Fruit fly (Drosophila melanogaster) whole organism, embryonic: ENCODE data around the gene syd.

Experiments
- ATbp ChIP-seq: fragments of 200-800 bp; sonication (Bioruptor generic); optimal IDR thresholded peaks from 2 replicates; lab custom pipeline; 2017; ENCODE audit warnings: missing biosample characterization, mild to moderate bottlenecking, missing genetic modification characterization, missing genetic modification reagents
- Ada2b ChIP-seq: fragments of 200-800 bp; sonication (Bioruptor generic); IDR thresholded peaks from 2 replicates; pipeline ENCODE4 v1.3.6; 2022; ENCODE audit warnings: missing biosample characterization, missing genetic modification characterization
- Awh ChIP-seq: fragments of 200-800 bp; sonication (Bioruptor generic); IDR thresholded peaks from 2 replicates; pipeline ENCODE4, ENCODE4 v1.3.6; 2022; ENCODE audit warnings: missing biosample characterization, missing genetic modification characterization
- Blimp-1 ChIP-seq: fragments of 200-800 bp; sonication (Bioruptor generic); optimal IDR thresholded peaks from 3 replicates; lab custom pipeline; 2018; ENCODE audit warnings: missing biosample characterization, missing genetic modification characterization, mild to moderate bottlenecking, moderate library complexity, missing genetic modification reagents
- CG1024 ChIP-seq: fragments of 200-800 bp; sonication (Bioruptor generic); IDR thresholded peaks from 2 replicates; pipeline ENCODE4 v1.3.6; 2022; ENCODE audit warnings: missing biosample characterization, missing genetic modification characterization
- CG10274 ChIP-seq: fragments of 200-800 bp; sonication (Bioruptor generic); optimal IDR thresholded peaks from 3 replicates; lab custom pipeline; 2017; ENCODE audit warnings: missing biosample characterization, mild to moderate bottlenecking, missing genetic modification characterization
- CG10565 ChIP-seq: fragments of 200-800 bp; sonication (Bioruptor generic); optimal IDR thresholded peaks from 3 replicates; lab custom pipeline; 2016; ENCODE audit warnings: missing biosample characterization, mild to moderate bottlenecking, missing genetic modification characterization
- CG12299 ChIP-seq: fragments of 200-800 bp; sonication (Bioruptor generic); optimal IDR thresholded peaks from 2 replicates; lab custom pipeline; 2018; ENCODE audit warnings: missing biosample characterization, mild to moderate bottlenecking, missing genetic modification characterization
- CG1233 ChIP-seq: fragments of 200-800 bp; sonication (Bioruptor generic); optimal IDR thresholded peaks from 4 replicates; lab custom pipeline; 2018; ENCODE audit warnings: missing biosample characterization, mild to moderate bottlenecking, missing genetic modification characterization
- CG15479 ChIP-seq: fragments of 200-800 bp; sonication (Bioruptor generic); optimal IDR thresholded peaks from 3 replicates; lab custom pipeline; 2019; ENCODE audit warnings: missing biosample characterization, mild to moderate bottlenecking, missing genetic modification characterization, moderate library complexity
- CG16779 ChIP-seq: fragments of 200-800 bp; sonication (Bioruptor generic); IDR thresholded peaks from 2 replicates; pipeline ENCODE4 v1.3.6; 2022; ENCODE audit warnings: missing biosample characterization, missing genetic modification characterization
- CG17829 ChIP-seq: fragments of 200-800 bp; optimal IDR thresholded peaks from 2 replicates; lab custom pipeline; 2019; ENCODE audit warnings: missing biosample characterization, mild to moderate bottlenecking, missing genetic modification characterization, moderate library complexity
- CG18262 ChIP-seq: fragments of 200-800 bp; optimal IDR thresholded peaks from 3 replicates; lab custom pipeline; 2019; ENCODE audit warnings: missing biosample characterization, mild to moderate bottlenecking, missing genetic modification characterization, moderate library complexity
- CG2129 ChIP-seq: fragments of 200-800 bp; sonication (Bioruptor generic); IDR thresholded peaks from 2 replicates; pipeline ENCODE4 v1.3.6; 2022; ENCODE audit warnings: missing biosample characterization, missing genetic modification characterization; ENCODE audit not compliant: partially characterized antibody
- CG2199 ChIP-seq: fragments of 200-800 bp; sonication (Bioruptor generic); IDR thresholded peaks from 3 replicates; pipeline ENCODE4 v1.3.6; 2022; ENCODE audit warnings: missing biosample characterization, missing genetic modification characterization
- CG2889 ChIP-seq: fragments of 200-800 bp; sonication (Bioruptor generic); IDR thresholded peaks from 3 replicates; pipeline ENCODE4 v1.3.6; 2022; ENCODE audit warnings: missing biosample characterization, missing genetic modification characterization
- CG3726 ChIP-seq: fragments of 200-800 bp; sonication (Bioruptor generic); IDR thresholded peaks from 3 replicates; pipeline ENCODE4, ENCODE4 v1.3.6; 2022; ENCODE audit warnings: missing biosample characterization, missing genetic modification characterization
- CG3838 ChIP-seq: fragments of 200-800 bp; sonication (Bioruptor generic); optimal IDR thresholded peaks from 3 replicates; lab custom pipeline; 2016; ENCODE audit warnings: missing biosample characterization, missing genetic modification characterization
- CG4282 ChIP-seq: fragments of 200-800 bp; sonication (Bioruptor generic); optimal IDR thresholded peaks from 2 replicates; lab custom pipeline; 2016; ENCODE audit warnings: missing biosample characterization, missing genetic modification characterization
- CG4854 ChIP-seq: fragments of 200-800 bp; sonication (Bioruptor generic); optimal IDR thresholded peaks from 2 replicates; lab custom pipeline; 2016; ENCODE audit warnings: missing biosample characterization, missing genetic modification characterization, inconsistent platforms
- CG6175 ChIP-seq: fragments of 200-800 bp; sonication (Bioruptor generic); IDR thresholded peaks from 3 replicates; pipeline ENCODE4 v1.3.6; 2022; ENCODE audit warnings: missing biosample characterization, missing genetic modification characterization
- Dbx ChIP-seq: fragments of 200-800 bp; sonication (Bioruptor generic); IDR thresholded peaks from 3 replicates; pipeline ENCODE4 v1.3.6; 2022; ENCODE audit warnings: missing biosample characterization, missing genetic modification characterization
- Dip2 ChIP-seq: fragments of 200-800 bp; sonication (Bioruptor generic); IDR thresholded peaks from 2 replicates; pipeline ENCODE4 v1.3.6; 2022; ENCODE audit warnings: missing biosample characterization, missing genetic modification characterization
- Fer1 ChIP-seq: fragments of 200-800 bp; sonication (Bioruptor generic); optimal IDR thresholded peaks from 2 replicates; lab custom pipeline; 2017; ENCODE audit warnings: missing biosample characterization, mild to moderate bottlenecking, missing genetic modification characterization
- HLH3B ChIP-seq: fragments of 200-800 bp; sonication (Bioruptor generic); IDR thresholded peaks from 2 replicates; pipeline ENCODE4 v1.3.6; 2022; ENCODE audit warnings: missing biosample characterization, missing genetic modification characterization
- Hr51 ChIP-seq, 2 experiments: fragments of 200-800 bp; sonication (Bioruptor generic); optimal IDR thresholded peaks; 2 replicates in 1 of 2; 3 replicates in 1 of 2; lab custom pipeline; 2016 to 2018; ENCODE audit warnings: missing biosample characterization in 2 of 2, missing genetic modification characterization in 2 of 2, mild to moderate bottlenecking in 1 of 2, moderate library complexity in 1 of 2
- MESR4 ChIP-seq: fragments of 200-800 bp; sonication (Bioruptor generic); optimal IDR thresholded peaks from 2 replicates; lab custom pipeline; 2018; ENCODE audit warnings: missing biosample characterization, mild to moderate bottlenecking, missing genetic modification characterization, moderate library complexity
- Med ChIP-seq: fragments of 200-800 bp; sonication (Bioruptor generic); peaks from one replicate; lab custom pipeline; 2016; ENCODE audit warnings: missing biosample characterization, missing genetic modification characterization, mild to moderate bottlenecking, inconsistent platforms, moderate library complexity
- Nf-YC ChIP-seq: fragments of 200-800 bp; optimal IDR thresholded peaks from 3 replicates; lab custom pipeline; 2019; ENCODE audit warnings: missing biosample characterization, mild to moderate bottlenecking, missing genetic modification characterization, moderate library complexity
- PHDP ChIP-seq: fragments of 200-800 bp; sonication (Bioruptor generic); optimal IDR thresholded peaks from 3 replicates; lab custom pipeline; 2018; ENCODE audit warnings: missing biosample characterization, mild to moderate bottlenecking, missing genetic modification characterization, moderate library complexity
- Sin3A ChIP-seq: fragments of >200 bp; optimal IDR thresholded peaks from 2 replicates; lab custom pipeline; 2018
- Tbp ChIP-seq: fragments of >200 bp; optimal IDR thresholded peaks from 2 replicates; lab custom pipeline; 2018; ENCODE audit warnings: missing biosample characterization, missing genetic modification characterization
- ara ChIP-seq: fragments of 200-800 bp; sonication (Bioruptor generic); IDR thresholded peaks from 2 replicates; pipeline ENCODE4 v1.3.6; 2022; ENCODE audit warnings: missing biosample characterization, missing genetic modification characterization
- br ChIP-seq: fragments of >200 bp; optimal IDR thresholded peaks from 2 replicates; lab custom pipeline; 2017
- da ChIP-seq: fragments of 200-800 bp; sonication (Bioruptor generic); optimal IDR thresholded peaks from 2 replicates; lab custom pipeline; 2016; ENCODE audit warnings: missing biosample characterization, missing genetic modification characterization
- dm ChIP-seq: fragments of 200-800 bp; sonication (Bioruptor generic); optimal IDR thresholded peaks from 3 replicates; lab custom pipeline; 2016; ENCODE audit warnings: missing biosample characterization, missing genetic modification characterization
- emc ChIP-seq: fragments of 200-800 bp; sonication (Bioruptor generic); optimal IDR thresholded peaks from 2 replicates; lab custom pipeline; 2016; ENCODE audit warnings: missing biosample characterization, missing genetic modification characterization
- fu2 ChIP-seq: fragments of 200-800 bp; sonication (Bioruptor generic); optimal IDR thresholded peaks from 2 replicates; lab custom pipeline; 2016; ENCODE audit warnings: missing biosample characterization, missing genetic modification characterization
- hb ChIP-seq: fragments of 200-800 bp; sonication (Bioruptor generic); IDR thresholded peaks from 3 replicates; pipeline ENCODE4 v1.3.6; 2022; ENCODE audit warnings: missing biosample characterization, missing genetic modification characterization; ENCODE audit not compliant: partially characterized antibody
- inv ChIP-seq: fragments of 200-800 bp; sonication (Bioruptor generic); IDR thresholded peaks from 2 replicates; pipeline ENCODE4 v1.3.6; 2022; ENCODE audit warnings: missing biosample characterization, missing genetic modification characterization; ENCODE audit not compliant: partially characterized antibody
- lola ChIP-seq, 3 experiments: fragments of >200 bp in 2 of 3; fragments of 200-800 bp in 1 of 3; sonication (Bioruptor generic) in 1 of 3; optimal IDR thresholded peaks; 2 replicates each; lab custom pipeline; 2017 to 2019; ENCODE audit warnings: missing biosample characterization in 3 of 3, missing genetic modification characterization in 3 of 3, mild to moderate bottlenecking in 1 of 3, moderate library complexity in 1 of 3
- mld ChIP-seq: fragments of 200-800 bp; sonication (Bioruptor generic); IDR thresholded peaks from 3 replicates; pipeline ENCODE4 v1.3.6; 2022; ENCODE audit warnings: missing biosample characterization, missing genetic modification characterization; ENCODE audit not compliant: partially characterized antibody
- odd ChIP-seq: fragments of 200-800 bp; sonication (Bioruptor generic); optimal IDR thresholded peaks from 2 replicates; lab custom pipeline; 2017; ENCODE audit warnings: missing biosample characterization, mild to moderate bottlenecking, missing genetic modification characterization
- onecut ChIP-seq: fragments of 200-800 bp; sonication (Bioruptor generic); IDR thresholded peaks from 2 replicates; pipeline ENCODE4 v1.3.6; 2022; ENCODE audit warnings: missing biosample characterization, missing genetic modification characterization
- pb ChIP-seq: fragments of 200-800 bp; sonication (Bioruptor generic); optimal IDR thresholded peaks from 3 replicates; lab custom pipeline; 2016; ENCODE audit warnings: missing biosample characterization, missing genetic modification characterization
- pho ChIP-seq: fragments of 200-800 bp; sonication (Bioruptor generic); optimal IDR thresholded peaks from 2 replicates; lab custom pipeline; 2016; ENCODE audit warnings: missing biosample characterization, missing genetic modification characterization
- rib ChIP-seq: fragments of 200-800 bp; sonication (Bioruptor generic); IDR thresholded peaks from 2 replicates; pipeline ENCODE4 v1.3.6; 2022; ENCODE audit warnings: missing biosample characterization, missing genetic modification characterization
- run ChIP-seq: fragments of 200-800 bp; sonication (Bioruptor generic); optimal IDR thresholded peaks from 3 replicates; lab custom pipeline; 2018; ENCODE audit warnings: missing biosample characterization, mild to moderate bottlenecking, missing genetic modification characterization
- sima ChIP-seq: fragments of 200-800 bp; sonication (Bioruptor generic); optimal IDR thresholded peaks from 2 replicates; lab custom pipeline; 2016; ENCODE audit warnings: missing biosample characterization, missing genetic modification characterization
- sr ChIP-seq: fragments of 200-800 bp; sonication (Bioruptor generic); IDR thresholded peaks from 3 replicates; pipeline ENCODE4 v1.3.6; 2022; ENCODE audit warnings: missing biosample characterization, missing genetic modification characterization
- ssp ChIP-seq: fragments of 200-800 bp; sonication (Bioruptor generic); IDR thresholded peaks from 2 replicates; pipeline ENCODE4 v1.3.6; 2022; ENCODE audit warnings: missing biosample characterization, missing genetic modification characterization
- trh ChIP-seq: fragments of 200-800 bp; sonication (Bioruptor generic); optimal IDR thresholded peaks from 2 replicates; lab custom pipeline; 2016; ENCODE audit warnings: missing biosample characterization, missing genetic modification characterization

The syd gene

DNA sequence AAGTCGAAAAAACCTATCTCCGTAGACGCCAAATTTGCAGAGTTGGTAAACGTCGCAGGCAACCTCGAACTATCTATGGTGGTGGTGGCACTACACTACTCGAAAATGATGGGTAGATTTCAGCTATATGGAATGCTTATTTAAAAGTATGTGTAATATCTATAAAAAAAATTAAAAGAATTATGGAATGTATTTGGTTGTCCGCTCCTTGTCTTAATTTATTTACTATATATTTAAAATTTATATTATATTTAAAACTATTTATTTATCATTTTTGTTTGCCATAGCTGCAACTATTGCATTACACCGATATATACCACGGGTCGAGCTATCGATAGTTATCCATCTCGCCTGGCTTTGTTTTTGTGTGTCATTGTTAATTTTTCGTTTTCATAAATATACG, 40.2 kb upstream of the syd start, which contains the start of the genes HP4 and CG8209 (continued):
- TF ChIP-seq ssp (GFP tag; lab: Robert Waterston, UW) = peak; percentile 78
- TF ChIP-seq Hr51 (GFP tag; optimal IDR thresholded peaks at IDR 0.05; lab: Kevin White, UChicago) = peak in 1 of 2 experiments; percentile 84
- peak; percentile 90 for TF ChIP-seq CG17829 (tag; lab: Kevin White, UChicago)
- peak; percentile 86 for TF ChIP-seq inv (GFP tag; lab: Robert Waterston, UW)
- TF ChIP-seq CG12299 (tag; lab: Kevin White, UChicago) = peak; percentile 63
- peak; percentile 83; the same call in 2 of the 3 replicates for TF ChIP-seq mld (GFP tag; lab: Robert Waterston, UW)
- peak; percentile 62; the same call in 1 of the 2 replicates for TF ChIP-seq CG1024 (GFP tag; lab: Robert Waterston, UW)
- peak; percentile 18 for TF ChIP-seq pb (GFP tag; lab: Kevin White, UChicago)
- no peak for TF ChIP-seq CG2199 (GFP tag; lab: Robert Waterston, UW)
- no peak for TF ChIP-seq Tbp (GFP tag; lab: Kevin White, UChicago)
- peak; percentile 50 for TF ChIP-seq CG10274 (GFP tag; lab: Kevin White, UChicago)
- peak; percentile 54 for TF ChIP-seq emc
- TF ChIP-seq Dip2 (GFP tag; lab: Robert Waterston, UW) = no peak
- TF ChIP-seq ara (GFP tag; lab: Robert Waterston, UW) = peak; percentile 69; the same call in 1 of the 2 replicates
- TF ChIP-seq Nf-YC = peak; percentile 77
- no peak for TF ChIP-seq CG16779 (GFP tag; lab: Robert Waterston, UW)
- no peak for TF ChIP-seq CG3838
- TF ChIP-seq rib (GFP tag; lab: Robert Waterston, UW) = peak; percentile 72
- TF ChIP-seq hb (GFP tag; lab: Robert Waterston, UW) = peak; percentile 88
- peak; percentile 12 for TF ChIP-seq dm (GFP tag; lab: Kevin White, UChicago)
- TF ChIP-seq Dbx (GFP tag; lab: Robert Waterston, UW) = peak; percentile 91
- TF ChIP-seq Ada2b (GFP tag; lab: Robert Waterston, UW) = peak; percentile 76
- TF ChIP-seq CG3726 (GFP tag; lab: Robert Waterston, UW) = peak; percentile 58; the same call in 2 of the 3 replicates
- TF ChIP-seq sr (GFP tag; lab: Robert Waterston, UW) = no peak
- peak; percentile 66 for TF ChIP-seq CG1233 (GFP tag; lab: Kevin White, UChicago)
- TF ChIP-seq CG2889 (GFP tag; lab: Robert Waterston, UW) = peak; percentile 72; the same call in 2 of the 3 replicates
- TF ChIP-seq onecut = peak; percentile 69
- no peak for TF ChIP-seq CG4282 (GFP tag; lab: Kevin White, UChicago)
- TF ChIP-seq ATbp = peak; percentile 55
- TF ChIP-seq MESR4 = peak; percentile 29
- no peak for TF ChIP-seq CG15479 (GFP tag; lab: Kevin White, UChicago)
- TF ChIP-seq CG6175 (GFP tag; lab: Robert Waterston, UW) = peak; percentile 28; the same call in 1 of the 3 replicates
- TF ChIP-seq pho (GFP tag; lab: Kevin White, UChicago) = peak; percentile 67
- TF ChIP-seq da (GFP tag; lab: Kevin White, UChicago) = peak; percentile 42
- peak; percentile 82 for TF ChIP-seq Blimp-1 (GFP tag; lab: Kevin White, UChicago)
- peak; percentile 84 for TF ChIP-seq CG18262 (tag; lab: Kevin White, UChicago)
- peak in 1 of 3 experiments; percentile 77 for TF ChIP-seq lola (GFP tag; optimal IDR thresholded peaks at IDR 0.05; lab: Kevin White, UChicago)
- TF ChIP-seq CG10565 (GFP tag; lab: Kevin White, UChicago) = peak; percentile 32
- TF ChIP-seq br (lab: Kevin White, UChicago) = no peak
- peak; percentile 84 for TF ChIP-seq HLH3B
- TF ChIP-seq Med (GFP tag; lab: Kevin White, UChicago) = peak; percentile 92
- TF ChIP-seq odd = peak; percentile 22
- peak; percentile 47 for TF ChIP-seq trh (GFP tag; lab: Kevin White, UChicago)
- peak; percentile 48 for TF ChIP-seq fu2 (GFP tag; lab: Kevin White, UChicago)
- no peak for TF ChIP-seq sima (GFP tag; lab: Kevin White, UChicago)
- no peak for TF ChIP-seq Sin3A
- peak; percentile 88 for TF ChIP-seq PHDP (tag; lab: Kevin White, UChicago)
- peak; percentile 96 for TF ChIP-seq CG2129 (GFP tag; lab: Robert Waterston, UW)
- TF ChIP-seq Fer1 (GFP tag; lab: Kevin White, UChicago) = peak; percentile 87
- TF ChIP-seq run (tag; lab: Kevin White, UChicago) = peak; percentile 30
- peak; percentile 76 for TF ChIP-seq Awh (GFP tag; lab: Robert Waterston, UW)
- TF ChIP-seq CG4854 (GFP tag; lab: Kevin White, UChicago) = peak; percentile 56
